Fruit fly (Drosophila melanogaster): ENCODE data around the gene rept.

DNA sequence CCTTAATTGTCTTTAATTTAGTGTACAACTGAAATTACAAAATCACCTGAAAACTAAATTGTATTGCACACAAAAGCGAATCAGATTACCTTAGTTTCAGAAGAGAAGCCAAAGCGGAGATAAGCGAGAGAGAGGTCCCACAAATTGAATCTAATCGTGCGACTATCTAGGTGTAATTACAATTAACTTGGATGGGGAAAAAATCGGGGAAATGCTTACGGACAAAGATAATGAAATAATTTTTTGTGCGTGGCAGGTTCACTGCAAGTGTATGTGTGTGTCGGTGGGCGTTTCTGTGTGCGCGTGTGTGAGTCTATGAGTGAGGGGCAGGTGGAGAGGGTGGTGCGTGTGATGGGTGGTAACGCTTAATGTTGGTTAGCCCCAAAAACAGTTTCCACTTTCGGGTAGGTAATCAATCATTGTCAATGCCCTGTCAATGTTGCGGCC, 26.7 kb upstream of the rept start:
- TF ChIP-seq Hr96 (GFP tag; optimal IDR thresholded peaks at IDR 0.05) (no peak), CG5204 (GFP tag; optimal IDR thresholded peaks at IDR 0.05) (no peak), kay (GFP tag; ENCODE audit: borderline replicate concordance) (no peak), cnc (optimal IDR thresholded peaks at IDR 0.05) (no peak), CG7101 (tag; optimal IDR thresholded peaks at IDR 0.05) (no peak), CG12768 (GFP tag; optimal IDR thresholded peaks at IDR 0.05) (no peak), tj (GFP tag; optimal IDR thresholded peaks at IDR 0.05) (no peak)

Data from whole organism, adult.